Worm (Caenorhabditis elegans) whole organism, L1 larva: ENCODE data around the gene dhrr-1.
A peak's percentile ranks its signal among the peaks of the same experiment; 100 is the strongest.

Experiments
- C04F5.9 ChIP-seq: sonication (generic microtip); optimal IDR thresholded peaks from 2 replicates; lab custom pipeline; 2016; ENCODE audit warnings: missing genetic modification characterization, missing compliant biosample characterization
- C16A3.4 ChIP-seq: fragments of 150-350 bp; optimal IDR thresholded peaks from 2 replicates; lab custom pipeline; 2014; ENCODE audit warnings: missing biosample characterization, missing genetic modification characterization
- F16B12.6 ChIP-seq: fragments of 150-350 bp; optimal IDR thresholded peaks from 2 replicates; lab custom pipeline; 2014; ENCODE audit warnings: missing biosample characterization, missing genetic modification characterization
- aly-2 ChIP-seq: fragments of 150-350 bp; optimal IDR thresholded peaks from 2 replicates; lab custom pipeline; 2014; ENCODE audit warnings: missing biosample characterization, missing genetic modification characterization
- blmp-1 ChIP-seq: fragments of 150-350 bp; optimal IDR thresholded peaks from 2 replicates; lab custom pipeline; 2014; ENCODE audit warnings: missing biosample characterization, missing genetic modification characterization
- ceh-82 ChIP-seq, 3 experiments: fragments of 150-350 bp in 1 of 3; sonication (generic microtip) in 2 of 3; optimal IDR thresholded peaks; 2 replicates each; lab custom pipeline; 2014 to 2017; ENCODE audit warnings: missing biosample characterization in 3 of 3, missing genetic modification characterization in 3 of 3
- dpl-1 ChIP-seq, 3 experiments: fragments of 150-350 bp in 2 of 3; sonication (generic microtip) in 1 of 3; optimal IDR thresholded peaks; 2 replicates each; lab custom pipeline; 2014 to 2017; ENCODE audit warnings: missing biosample characterization in 3 of 3, missing genetic modification characterization in 3 of 3, missing genetic modification reagents in 3 of 3
- dsc-1 ChIP-seq: sonication (generic microtip); optimal IDR thresholded peaks from 2 replicates; lab custom pipeline; 2016; ENCODE audit warnings: mild to moderate bottlenecking, missing genetic modification characterization, missing compliant biosample characterization
- efl-3 ChIP-seq: fragments of 200-800 bp; sonication (Bioruptor generic); optimal IDR thresholded peaks from 2 replicates; lab custom pipeline; 2018; ENCODE audit warnings: mild to moderate bottlenecking, missing genetic modification characterization, missing compliant biosample characterization
- egl-13 ChIP-seq: sonication (generic microtip); optimal IDR thresholded peaks from 2 replicates; lab custom pipeline; 2016; ENCODE audit warnings: missing genotype, missing genetic modification reagents, missing genetic modification characterization, missing compliant biosample characterization
- elt-2 ChIP-seq: sonication (generic microtip); optimal IDR thresholded peaks from 2 replicates; lab custom pipeline; 2016; ENCODE audit warnings: missing genetic modification characterization, mild to moderate bottlenecking, inconsistent platforms, missing compliant biosample characterization, missing genetic modification reagents
- fkh-10 ChIP-seq: sonication (generic microtip); optimal IDR thresholded peaks from 2 replicates; lab custom pipeline; 2017; ENCODE audit warnings: missing biosample characterization, missing genetic modification reagents, missing genetic modification characterization
- fos-1 ChIP-seq: fragments of 150-350 bp; optimal IDR thresholded peaks from 2 replicates; lab custom pipeline; 2014; ENCODE audit warnings: missing biosample characterization, missing genetic modification characterization
- grh-1 ChIP-seq: fragments of 200-800 bp; sonication (Bioruptor generic); IDR thresholded peaks from 2 replicates; pipeline ENCODE4 v1.3.6; 2022; ENCODE audit warnings: missing genetic modification reagents, missing genetic modification characterization, missing compliant biosample characterization
- jun-1 ChIP-seq: fragments of 150-350 bp; optimal IDR thresholded peaks from 2 replicates; lab custom pipeline; 2014; ENCODE audit warnings: missing biosample characterization, missing genetic modification reagents, missing genetic modification characterization
- lin-14 ChIP-seq: fragments of 200-800 bp; sonication (Bioruptor generic); optimal IDR thresholded peaks from 2 replicates; lab custom pipeline; 2018; ENCODE audit warnings: mild to moderate bottlenecking, missing genetic modification characterization, moderate library complexity, missing compliant biosample characterization
- lin-39 ChIP-seq: fragments of 150-350 bp; optimal IDR thresholded peaks from 2 replicates; lab custom pipeline; 2014; ENCODE audit warnings: missing biosample characterization, missing genetic modification reagents, missing genetic modification characterization
- lir-3 ChIP-seq: sonication (generic microtip); optimal IDR thresholded peaks from 2 replicates; lab custom pipeline; 2016; ENCODE audit warnings: mild to moderate bottlenecking, missing genetic modification characterization, moderate library complexity, missing compliant biosample characterization; ENCODE audit not compliant: poor library complexity
- mep-1 ChIP-seq: fragments of 150-350 bp; optimal IDR thresholded peaks from 2 replicates; lab custom pipeline; 2014; ENCODE audit warnings: missing biosample characterization, missing genetic modification characterization
- nhr-20 ChIP-seq: sonication (generic microtip); optimal IDR thresholded peaks from 2 replicates; lab custom pipeline; 2016; ENCODE audit warnings: mild to moderate bottlenecking, missing genetic modification characterization, missing compliant biosample characterization
- nhr-237 ChIP-seq: fragments of 150-350 bp; optimal IDR thresholded peaks from 2 replicates; lab custom pipeline; 2014; ENCODE audit warnings: missing biosample characterization, missing genetic modification characterization
- nhr-28 ChIP-seq: fragments of 150-350 bp; optimal IDR thresholded peaks from 2 replicates; lab custom pipeline; 2014; ENCODE audit warnings: missing biosample characterization, missing genetic modification characterization
- nhr-47 ChIP-seq: sonication (generic microtip); optimal IDR thresholded peaks from 2 replicates; lab custom pipeline; 2016; ENCODE audit warnings: mild to moderate bottlenecking, missing genetic modification characterization, moderate library complexity, missing compliant biosample characterization
- nhr-71 ChIP-seq: sonication (generic microtip); optimal IDR thresholded peaks from 2 replicates; lab custom pipeline; 2016; ENCODE audit warnings: mild to moderate bottlenecking, missing genetic modification characterization, moderate library complexity, missing compliant biosample characterization
- nhr-77 ChIP-seq: fragments of 150-350 bp; optimal IDR thresholded peaks from 2 replicates; lab custom pipeline; 2014; ENCODE audit warnings: missing biosample characterization, missing genetic modification characterization
- nhr-85 ChIP-seq: sonication (generic microtip); peaks from one replicate; lab custom pipeline; 2016; ENCODE audit warnings: missing genetic modification characterization, inconsistent platforms, missing compliant biosample characterization
- nhr-90 ChIP-seq: sonication (generic microtip); optimal IDR thresholded peaks from 2 replicates; lab custom pipeline; 2016; ENCODE audit warnings: mild to moderate bottlenecking, missing genetic modification characterization, missing compliant biosample characterization; ENCODE audit not compliant: poor library complexity
- pqm-1 ChIP-seq: sonication (generic microtip); optimal IDR thresholded peaks from 3 replicates; lab custom pipeline; 2017; ENCODE audit warnings: missing biosample characterization, missing genetic modification characterization
- rnt-1 ChIP-seq: sonication (generic microtip); optimal IDR thresholded peaks from 2 replicates; lab custom pipeline; 2016; ENCODE audit warnings: mild to moderate bottlenecking, missing genetic modification characterization, moderate library complexity, missing compliant biosample characterization
- skn-1 ChIP-seq: fragments of 150-350 bp; optimal IDR thresholded peaks from 2 replicates; lab custom pipeline; 2014; ENCODE audit warnings: missing biosample characterization, missing genetic modification characterization
- sox-4 ChIP-seq: sonication (generic microtip); optimal IDR thresholded peaks from 2 replicates; lab custom pipeline; 2016; ENCODE audit warnings: missing genetic modification characterization, missing compliant biosample characterization
- tbx-2 ChIP-seq: sonication (generic microtip); optimal IDR thresholded peaks from 2 replicates; lab custom pipeline; 2016; ENCODE audit warnings: missing genetic modification characterization, missing compliant biosample characterization
- unc-130 ChIP-seq: fragments of 150-350 bp; optimal IDR thresholded peaks from 2 replicates; lab custom pipeline; 2017; ENCODE audit warnings: missing biosample characterization, missing genetic modification characterization, inconsistent platforms
- unc-86 ChIP-seq: sonication (generic microtip); optimal IDR thresholded peaks from 2 replicates; lab custom pipeline; 2016; ENCODE audit warnings: missing genetic modification characterization, missing compliant biosample characterization
- zag-1 ChIP-seq: fragments of 150-350 bp; optimal IDR thresholded peaks from 2 replicates; lab custom pipeline; 2014; ENCODE audit warnings: missing biosample characterization, missing genetic modification characterization
- zip-4 ChIP-seq: fragments of 200-800 bp; sonication (Bioruptor generic); optimal IDR thresholded peaks from 2 replicates; lab custom pipeline; 2018; ENCODE audit warnings: mild to moderate bottlenecking, missing genetic modification characterization, moderate library complexity, missing compliant biosample characterization
- ztf-11 ChIP-seq, 2 experiments: sonication (generic microtip); optimal IDR thresholded peaks; 2 replicates each; lab custom pipeline; 2016 to 2017; ENCODE audit warnings: missing genetic modification characterization in 2 of 2, missing biosample characterization in 1 of 2, missing compliant biosample characterization in 1 of 2
- ztf-4 ChIP-seq: fragments of 150-350 bp; optimal IDR thresholded peaks from 2 replicates; lab custom pipeline; 2014; ENCODE audit warnings: missing biosample characterization, missing genetic modification characterization

dhrr-1 gene

ce11 chrIII:8937571-8937970 is 6.9 kb upstream of the dhrr-1 start (continued):
- peak; percentile 46 for TF ChIP-seq C04F5.9 (tag; lab: Kevin White, UChicago)
- peak; percentile 16 for TF ChIP-seq fos-1 (tag; lab: Kevin White, UChicago)
- peak; percentile 65 for TF ChIP-seq nhr-90 (tag; lab: Kevin White, UChicago)
- TF ChIP-seq unc-86 (tag; lab: Kevin White, UChicago) = peak; percentile 61
- peak; percentile 36 for TF ChIP-seq jun-1 (tag; lab: Kevin White, UChicago)
- peak; percentile 12 for TF ChIP-seq blmp-1 (tag; lab: Kevin White, UChicago)
- peak; percentile 77 for TF ChIP-seq lin-14
- peak; percentile 83 for TF ChIP-seq nhr-47 (tag; lab: Kevin White, UChicago)
- TF ChIP-seq ceh-82 (tag; optimal IDR thresholded peaks at IDR 0.05; lab: Kevin White, UChicago) = peak; percentile 27 to 74 (median 58)
- TF ChIP-seq ztf-11 (tag; optimal IDR thresholded peaks at IDR 0.05; lab: Kevin White, UChicago) = peak in 1 of 2 experiments; percentile 41
- TF ChIP-seq nhr-85 (tag; lab: Kevin White, UChicago) = peak; percentile 7
- peak; percentile 34 for TF ChIP-seq sox-4 (tag; lab: Kevin White, UChicago)
- TF ChIP-seq unc-130 (tag; lab: Kevin White, UChicago) = peak; percentile 32
- TF ChIP-seq aly-2 (tag; lab: Kevin White, UChicago) = peak; percentile 27
- no peak for TF ChIP-seq grh-1 (GFP tag; lab: Robert Waterston, UW)
- peak; percentile 79 for TF ChIP-seq nhr-20
- peak; percentile 65 for TF ChIP-seq dsc-1 (tag; lab: Kevin White, UChicago)
- TF ChIP-seq dpl-1 (GFP tag; optimal IDR thresholded peaks at IDR 0.05; lab: Kevin White, UChicago) = peak; percentile 38 to 68 (median 60)
- TF ChIP-seq ztf-4 (tag; lab: Kevin White, UChicago) = peak; percentile 38
- peak; percentile 18 for TF ChIP-seq nhr-237 (tag; lab: Kevin White, UChicago)
- TF ChIP-seq nhr-77 (tag; lab: Kevin White, UChicago) = peak; percentile 54
- peak; percentile 38 for TF ChIP-seq F16B12.6 (tag; lab: Kevin White, UChicago)
- TF ChIP-seq C16A3.4 (tag; lab: Kevin White, UChicago) = peak; percentile 78
- peak; percentile 57 for TF ChIP-seq egl-13 (tag; lab: Kevin White, UChicago)
- TF ChIP-seq rnt-1 (tag; lab: Kevin White, UChicago) = peak; percentile 86
- peak; percentile 83 for TF ChIP-seq mep-1 (tag; lab: Kevin White, UChicago)
- TF ChIP-seq lin-39 (tag; lab: Kevin White, UChicago) = no peak
- TF ChIP-seq lir-3 (tag; lab: Kevin White, UChicago) = peak; percentile 49
- no peak for TF ChIP-seq zip-4 (GFP tag; lab: Kevin White, UChicago)
- peak; percentile 73 for TF ChIP-seq tbx-2 (tag; lab: Kevin White, UChicago)
- peak; percentile 7 for TF ChIP-seq zag-1
- no peak for TF ChIP-seq nhr-28 (tag; lab: Kevin White, UChicago)
- peak; percentile 72 for TF ChIP-seq skn-1 (tag; lab: Kevin White, UChicago)
- TF ChIP-seq elt-2 = peak; percentile 50
- TF ChIP-seq efl-3 (GFP tag; lab: Kevin White, UChicago) = no peak

ce11 chrIII:8946285-8946684 is 1.8 kb downstream of the dhrr-1 start:
- no peak for TF ChIP-seq pqm-1 (tag; lab: Kevin White, UChicago)
- TF ChIP-seq fkh-10 (GFP tag; lab: Kevin White, UChicago) = peak; percentile 49
- TF ChIP-seq lin-14 = peak; percentile 62
- TF ChIP-seq, all 84 proteins: peak for 2

ce11 chrIII:8949147-8949546 is 4.7 kb downstream of the dhrr-1 start:
- TF ChIP-seq lin-14 (peak; percentile 38), nhr-47 (tag; lab: Kevin White, UChicago) (no peak), fkh-10 (GFP tag; lab: Kevin White, UChicago) (peak; percentile 51), nhr-71 (no peak)
